Worm (Caenorhabditis elegans) whole organism, mixed stage, embryonic: Measurements from ENCODE around the gene wdr-83.

Experiments used
- M03D4.4 ChIP-seq: sonication (generic microtip); optimal IDR thresholded peaks from 2 replicates; lab custom pipeline; 2017; ENCODE audit warnings: mild to moderate bottlenecking, missing genetic modification characterization, missing compliant biosample characterization
- bed-3 ChIP-seq: fragments of 200-800 bp; sonication (Bioruptor generic); optimal IDR thresholded peaks from 3 replicates; lab custom pipeline; 2018; ENCODE audit warnings: mild to moderate bottlenecking, missing genetic modification characterization, moderate library complexity, missing compliant biosample characterization
- blmp-1 ChIP-seq: fragments of 150-350 bp; optimal IDR thresholded peaks from 2 replicates; lab custom pipeline; 2014; ENCODE audit warnings: missing biosample characterization, missing genetic modification characterization
- ceh-39 ChIP-seq: fragments of 150-350 bp; optimal IDR thresholded peaks from 2 replicates; lab custom pipeline; 2014; ENCODE audit warnings: missing biosample characterization, missing genetic modification characterization
- ceh-43 ChIP-seq: fragments of 200-800 bp; sonication (Bioruptor generic); optimal IDR thresholded peaks from 2 replicates; lab custom pipeline; 2018; ENCODE audit warnings: mild to moderate bottlenecking, missing genetic modification characterization, moderate library complexity, missing compliant biosample characterization
- ceh-83 ChIP-seq: fragments of 200-800 bp; sonication (Bioruptor generic); optimal IDR thresholded peaks from 2 replicates; lab custom pipeline; 2018; ENCODE audit warnings: mild to moderate bottlenecking, missing genetic modification characterization, missing compliant biosample characterization
- ces-1 ChIP-seq: fragments of 150-350 bp; optimal IDR thresholded peaks from 2 replicates; lab custom pipeline; 2014; ENCODE audit warnings: missing biosample characterization, missing genetic modification reagents, missing genetic modification characterization
- cnd-1 ChIP-seq: fragments of 200-800 bp; sonication (Bioruptor generic); optimal IDR thresholded peaks from 2 replicates; lab custom pipeline; 2018; ENCODE audit warnings: mild to moderate bottlenecking, missing genetic modification characterization, missing compliant biosample characterization
- drap-1 ChIP-seq: fragments of 200-800 bp; sonication (Bioruptor generic); optimal IDR thresholded peaks from 3 replicates; lab custom pipeline; 2018; ENCODE audit warnings: mild to moderate bottlenecking, missing genetic modification characterization, missing compliant biosample characterization
- elt-1 ChIP-seq: sonication (generic microtip); optimal IDR thresholded peaks from 2 replicates; lab custom pipeline; 2017; ENCODE audit warnings: missing genetic modification characterization, mild to moderate bottlenecking, missing compliant biosample characterization, antibody characterized with exemption, moderate library complexity, borderline replicate concordance; ENCODE audit not compliant: insufficient read depth
- elt-3 ChIP-seq: fragments of 150-350 bp; optimal IDR thresholded peaks from 2 replicates; lab custom pipeline; 2014; ENCODE audit warnings: missing biosample characterization, missing genetic modification characterization
- flh-1 ChIP-seq: fragments of 200-800 bp; sonication (Bioruptor generic); optimal IDR thresholded peaks from 2 replicates; lab custom pipeline; 2018; ENCODE audit warnings: mild to moderate bottlenecking, missing genetic modification characterization, moderate library complexity, missing compliant biosample characterization
- ham-2 ChIP-seq: fragments of 200-800 bp; sonication (Bioruptor generic); optimal IDR thresholded peaks from 2 replicates; lab custom pipeline; 2018; ENCODE audit warnings: mild to moderate bottlenecking, missing genetic modification characterization, missing compliant biosample characterization
- hlh-1 ChIP-seq: fragments of 150-350 bp; optimal IDR thresholded peaks from 2 replicates; lab custom pipeline; 2014; ENCODE audit warnings: missing biosample characterization, missing genetic modification reagents, missing genetic modification characterization
- lin-13 ChIP-seq: fragments of 150-350 bp; optimal IDR thresholded peaks from 2 replicates; lab custom pipeline; 2014; ENCODE audit warnings: missing biosample characterization, missing genetic modification characterization
- lin-32 ChIP-seq: fragments of 200-800 bp; sonication (Bioruptor generic); optimal IDR thresholded peaks from 2 replicates; lab custom pipeline; 2018; ENCODE audit warnings: mild to moderate bottlenecking, missing genetic modification characterization, missing compliant biosample characterization
- lsy-2 ChIP-seq: fragments of 150-350 bp; optimal IDR thresholded peaks from 2 replicates; lab custom pipeline; 2014; ENCODE audit warnings: missing biosample characterization, missing genetic modification characterization
- mab-5 ChIP-seq: fragments of 150-350 bp; optimal IDR thresholded peaks from 2 replicates; lab custom pipeline; 2014; ENCODE audit warnings: missing biosample characterization, missing genetic modification characterization
- mep-1 ChIP-seq: fragments of 150-350 bp; optimal IDR thresholded peaks from 2 replicates; lab custom pipeline; 2017; ENCODE audit warnings: missing biosample characterization, missing genetic modification reagents, missing genetic modification characterization, inconsistent platforms
- mls-2 ChIP-seq: sonication (generic microtip); optimal IDR thresholded peaks from 2 replicates; lab custom pipeline; 2016; ENCODE audit warnings: mild to moderate bottlenecking, missing genetic modification characterization, moderate library complexity, missing compliant biosample characterization
- nhr-12 ChIP-seq: fragments of 150-350 bp; optimal IDR thresholded peaks from 2 replicates; lab custom pipeline; 2014; ENCODE audit warnings: missing biosample characterization, missing genetic modification characterization
- nhr-2 ChIP-seq: fragments of 150-350 bp; optimal IDR thresholded peaks from 2 replicates; lab custom pipeline; 2014; ENCODE audit warnings: missing biosample characterization, missing genetic modification characterization
- nhr-237 ChIP-seq: fragments of 150-350 bp; optimal IDR thresholded peaks from 2 replicates; lab custom pipeline; 2014; ENCODE audit warnings: missing biosample characterization, missing genetic modification characterization
- nhr-28 ChIP-seq: fragments of 150-350 bp; optimal IDR thresholded peaks from 2 replicates; lab custom pipeline; 2014; ENCODE audit warnings: missing biosample characterization, missing genetic modification characterization
- nhr-76 ChIP-seq: sonication (generic microtip); optimal IDR thresholded peaks from 2 replicates; lab custom pipeline; 2017; ENCODE audit warnings: missing biosample characterization, missing genetic modification characterization
- pha-4 ChIP-seq: fragments of 150-350 bp; optimal IDR thresholded peaks from 2 replicates; lab custom pipeline; 2018; ENCODE audit warnings: missing biosample characterization, missing genetic modification reagents, missing genetic modification characterization
- sem-2 ChIP-seq: fragments of 200-800 bp; sonication (Bioruptor generic); optimal IDR thresholded peaks from 2 replicates; lab custom pipeline; 2018; ENCODE audit warnings: mild to moderate bottlenecking, missing genetic modification characterization, missing compliant biosample characterization
- snpc-4 ChIP-seq: fragments of 150-350 bp; optimal IDR thresholded peaks from 2 replicates; lab custom pipeline; 2014; ENCODE audit warnings: missing biosample characterization, missing genetic modification characterization
- sptf-1 ChIP-seq: sonication (generic microtip); optimal IDR thresholded peaks from 2 replicates; lab custom pipeline; 2017; ENCODE audit warnings: mild to moderate bottlenecking, missing genetic modification characterization, moderate library complexity, missing compliant biosample characterization
- tbx-8 ChIP-seq: fragments of 200-800 bp; sonication (Bioruptor generic); optimal IDR thresholded peaks from 2 replicates; lab custom pipeline; 2018; ENCODE audit warnings: mild to moderate bottlenecking, missing genetic modification characterization, moderate library complexity, missing compliant biosample characterization
- unc-120 ChIP-seq: sonication (generic microtip); optimal IDR thresholded peaks from 2 replicates; lab custom pipeline; 2017; ENCODE audit warnings: missing genetic modification characterization, missing compliant biosample characterization; ENCODE audit not compliant: poor library complexity, severe bottlenecking
- unc-39 ChIP-seq: fragments of 150-350 bp; optimal IDR thresholded peaks from 2 replicates; lab custom pipeline; 2014; ENCODE audit warnings: missing biosample characterization, missing genetic modification characterization
- unc-62 ChIP-seq: fragments of 150-350 bp; optimal IDR thresholded peaks from 2 replicates; lab custom pipeline; 2014; ENCODE audit warnings: missing biosample characterization, missing genetic modification reagents, missing genetic modification characterization
- zip-8 ChIP-seq: fragments of 150-350 bp; optimal IDR thresholded peaks from 2 replicates; lab custom pipeline; 2014; ENCODE audit warnings: missing biosample characterization, missing genetic modification characterization
- ztf-11 ChIP-seq: fragments of 150-350 bp; optimal IDR thresholded peaks from 2 replicates; lab custom pipeline; 2014; ENCODE audit warnings: missing biosample characterization, missing genetic modification characterization

wdr-83 gene

DNA sequence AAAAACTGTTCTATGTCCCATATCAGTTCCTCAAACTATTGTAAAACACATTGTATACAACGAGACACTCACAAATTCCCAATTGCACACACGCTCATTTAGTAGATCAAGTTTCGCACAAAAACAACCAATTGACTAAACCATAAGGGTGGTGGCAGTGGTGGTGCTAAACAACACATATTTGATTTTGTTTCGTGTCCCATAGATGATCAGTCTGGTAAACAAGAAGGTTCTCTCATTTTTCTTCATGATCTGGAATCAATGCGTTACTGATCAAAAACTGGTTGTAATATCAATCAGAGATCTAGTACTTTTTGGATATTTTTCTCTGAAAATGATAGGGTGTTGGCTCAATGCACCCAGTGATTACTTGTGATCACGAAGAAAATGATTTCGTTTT lies 12.9 kb downstream of the wdr-83 start:
- no peak for TF ChIP-seq mls-2 (tag; lab: Kevin White, UChicago)
- no peak for TF ChIP-seq unc-39 (tag; lab: Kevin White, UChicago)
- TF ChIP-seq ham-2 (GFP tag; lab: Kevin White, UChicago), result no peak
- TF ChIP-seq nhr-12, result no peak
- TF ChIP-seq ces-1, result no peak
- no peak for TF ChIP-seq ceh-39 (tag; lab: Kevin White, UChicago)

DNA sequence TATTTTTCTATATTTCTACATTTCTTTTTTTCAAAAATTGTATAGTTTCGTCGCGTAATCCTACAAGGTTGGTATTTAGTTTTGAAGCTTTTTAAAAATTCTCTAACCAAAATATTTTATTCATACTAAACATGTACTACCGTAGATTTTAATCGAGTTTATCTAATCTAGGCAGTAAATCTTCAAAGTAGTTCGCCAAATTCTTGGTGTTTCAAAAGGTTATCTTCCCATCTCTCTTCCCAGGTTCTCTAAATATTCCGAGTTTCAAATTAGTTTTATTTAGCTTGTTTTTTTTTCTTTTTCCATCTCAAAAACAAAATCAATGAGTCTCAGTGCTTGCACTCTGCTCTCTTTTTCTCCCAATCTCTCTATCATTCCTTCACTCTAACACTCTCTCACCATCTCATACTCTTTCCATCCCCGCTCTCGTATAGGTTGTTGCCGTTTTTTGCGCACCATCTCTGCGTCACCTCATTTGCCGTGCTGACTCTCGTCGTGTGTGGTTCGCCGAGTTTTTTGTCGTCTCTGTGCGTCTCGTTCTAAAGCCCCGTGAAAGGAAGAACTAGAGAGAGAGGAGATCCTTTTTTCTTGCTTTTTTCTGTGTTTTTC lies 14.4 kb downstream of the wdr-83 start:
- no peak for TF ChIP-seq nhr-12
- TF ChIP-seq elt-1, result peak; percentile 84
- TF ChIP-seq mep-1, result peak; percentile 13
- no peak for TF ChIP-seq unc-62 (GFP tag; lab: Kevin White, UChicago)
- TF ChIP-seq elt-3 (tag; lab: Kevin White, UChicago), result no peak
- TF ChIP-seq ham-2 (GFP tag; lab: Kevin White, UChicago), result no peak
- TF ChIP-seq blmp-1 (tag; lab: Kevin White, UChicago), result no peak
- no peak for TF ChIP-seq sptf-1
- peak; percentile 75 for TF ChIP-seq ces-1
- no peak for TF ChIP-seq nhr-2 (tag; lab: Kevin White, UChicago)
- TF ChIP-seq ceh-43, result no peak
- TF ChIP-seq ztf-11 (tag; lab: Kevin White, UChicago), result no peak
- no peak for TF ChIP-seq sem-2 (GFP tag; lab: Kevin White, UChicago)
- no peak for TF ChIP-seq ceh-83 (GFP tag; lab: Kevin White, UChicago)
- TF ChIP-seq pha-4, result peak; percentile 33
- TF ChIP-seq tbx-8 (GFP tag; lab: Kevin White, UChicago), result no peak
- TF ChIP-seq lin-32 (GFP tag; lab: Kevin White, UChicago), result no peak
- TF ChIP-seq lsy-2 (tag; lab: Kevin White, UChicago), result no peak
- TF ChIP-seq unc-120, result peak; percentile 77
- TF ChIP-seq ceh-39 (tag; lab: Kevin White, UChicago), result no peak
- no peak for TF ChIP-seq snpc-4 (tag; lab: Kevin White, UChicago)
- TF ChIP-seq drap-1 (GFP tag; lab: Kevin White, UChicago), result no peak
- no peak for TF ChIP-seq bed-3 (GFP tag; lab: Kevin White, UChicago)
- no peak for TF ChIP-seq M03D4.4
- TF ChIP-seq zip-8 (tag; lab: Kevin White, UChicago), result no peak
- no peak for TF ChIP-seq lin-13 (tag; lab: Kevin White, UChicago)
- TF ChIP-seq hlh-1, result peak; percentile 7
- TF ChIP-seq unc-39 (tag; lab: Kevin White, UChicago), result peak; percentile 15
- no peak for TF ChIP-seq nhr-237
- no peak for TF ChIP-seq cnd-1
- TF ChIP-seq mab-5 (tag; lab: Kevin White, UChicago), result no peak
- TF ChIP-seq nhr-76 (tag; lab: Kevin White, UChicago), result no peak
- no peak for TF ChIP-seq nhr-28
- TF ChIP-seq flh-1 (GFP tag; lab: Kevin White, UChicago), result no peak
- TF ChIP-seq mls-2 (tag; lab: Kevin White, UChicago), result peak; percentile 33

DNA sequence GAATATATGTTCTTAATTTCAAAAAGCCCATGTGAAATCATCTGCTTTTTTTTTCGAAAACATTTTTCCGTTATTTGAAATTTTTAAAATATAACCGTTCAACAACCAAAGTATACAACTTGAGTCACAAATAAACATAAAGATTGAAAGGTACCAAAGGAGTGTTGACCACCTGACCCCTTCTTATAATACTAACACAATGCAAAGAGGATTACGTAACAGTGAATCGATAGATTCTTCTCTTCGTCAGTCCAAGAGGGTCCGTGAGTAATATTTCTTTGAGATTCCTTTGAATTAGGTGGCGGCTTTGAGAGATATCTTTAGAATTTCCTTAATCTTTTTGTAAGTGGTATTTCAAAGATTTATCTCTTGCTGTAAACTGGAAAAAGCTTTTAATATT lies 15.4 kb downstream of the wdr-83 start:
- TF ChIP-seq nhr-2 (tag; lab: Kevin White, UChicago) (peak; percentile 89), ceh-39 (tag; lab: Kevin White, UChicago) (peak; percentile 70), nhr-28 (no peak), zip-8 (tag; lab: Kevin White, UChicago) (peak; percentile 78), blmp-1 (tag; lab: Kevin White, UChicago) (no peak)

DNA sequence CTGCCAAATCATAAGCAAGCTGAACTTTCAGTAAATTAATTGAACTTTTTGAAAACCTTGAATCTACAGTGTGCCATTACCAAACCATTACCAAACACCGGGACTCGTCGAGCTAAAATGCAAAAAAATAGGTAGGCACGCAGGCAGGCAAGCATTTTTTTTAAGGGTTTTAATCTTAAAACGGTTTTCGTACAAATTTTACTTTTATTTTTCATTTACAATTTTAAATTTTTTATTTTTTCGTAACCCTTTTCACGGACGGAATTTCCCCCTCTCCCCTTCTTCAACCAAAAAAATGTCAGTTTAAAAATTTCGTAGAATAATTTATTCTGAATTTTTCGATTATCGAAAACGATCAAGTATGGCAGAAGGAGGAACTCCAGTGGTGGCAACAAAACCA lies 17.1 kb downstream of the wdr-83 start, which contains the start of gene F59A6.2:
Gene F59A6.2, plus strand, starts transcription at position 301 of the 400 bp plus-strand sequence.
- no peak for TF ChIP-seq zip-8 (tag; lab: Kevin White, UChicago)
- no peak for TF ChIP-seq snpc-4 (tag; lab: Kevin White, UChicago)
- TF ChIP-seq elt-3 (tag; lab: Kevin White, UChicago), result no peak
- TF ChIP-seq drap-1 (GFP tag; lab: Kevin White, UChicago), result no peak
- TF ChIP-seq nhr-12, result no peak
- no peak for TF ChIP-seq hlh-1
- TF ChIP-seq tbx-8 (GFP tag; lab: Kevin White, UChicago), result no peak
- no peak for TF ChIP-seq ham-2 (GFP tag; lab: Kevin White, UChicago)
- no peak for TF ChIP-seq ces-1
